Worm (Caenorhabditis elegans): ENCODE results near the gene hpo-8.

- TF ChIP-seq nhr-10 (tag; optimal IDR thresholded peaks at IDR 0.05) (no peak), zip-11 (GFP tag; IDR thresholded peaks at IDR 0.05) (no peak), dpl-1 (GFP tag; optimal IDR thresholded peaks at IDR 0.05) (no peak), nhr-111 (GFP tag; optimal IDR thresholded peaks at IDR 0.05) (no peak), snpc-4 (tag; optimal IDR thresholded peaks at IDR 0.05) (no peak), hlh-30 (tag; optimal IDR thresholded peaks at IDR 0.05; ENCODE audit: insufficient read depth) (no peak), Y5F2A.4 (GFP tag; optimal IDR thresholded peaks at IDR 0.05) (no peak), zag-1 (tag; optimal IDR thresholded peaks at IDR 0.05) (no peak)
Measured at ce11 chrV:6829404-6829803, 9.7 kb upstream of the hpo-8 start, which contains the start of gene col-141.

All from whole organism, L4 larva.